Fruit fly (Drosophila melanogaster): ENCODE data around the gene Arr2.

Gene Arr2

DNA sequence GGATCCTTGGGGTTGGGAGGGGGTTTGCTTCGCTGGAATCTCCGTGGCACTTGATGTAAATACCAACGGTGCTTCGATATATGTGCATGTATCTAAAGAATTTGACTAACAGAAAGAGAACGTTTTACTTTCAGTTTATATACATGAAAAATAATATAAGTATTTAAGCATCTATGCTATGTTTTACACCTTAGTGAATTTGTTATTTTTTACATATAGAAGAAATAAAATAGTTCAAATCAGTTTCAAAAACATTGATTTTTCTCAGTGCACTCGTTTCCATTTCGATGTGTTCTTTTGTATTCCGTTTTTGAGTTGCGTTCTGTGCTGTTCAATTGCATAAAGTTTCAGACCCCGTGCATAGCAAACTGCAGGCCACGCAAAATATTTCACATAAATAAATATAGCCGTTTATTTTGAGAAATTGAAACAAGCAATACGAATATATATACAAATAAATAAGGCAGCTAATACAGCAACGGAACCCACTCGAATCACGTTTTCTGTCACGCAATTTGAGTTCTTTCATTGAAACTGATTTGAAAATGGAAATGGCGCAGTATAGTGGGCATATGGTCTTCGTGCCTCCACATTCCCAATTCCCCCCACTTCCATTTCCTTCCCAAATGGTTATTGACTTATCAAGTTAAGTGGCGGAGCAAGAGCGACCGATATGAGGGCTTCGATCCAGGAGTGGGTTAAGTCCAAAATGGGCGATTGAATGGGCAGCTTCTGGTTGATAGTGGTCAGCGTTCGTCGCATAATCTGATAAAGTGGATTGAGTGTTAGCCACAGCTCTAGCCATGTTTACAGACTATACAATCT is 34.0 kb upstream of the Arr2 start (continued):
- no peak for TF ChIP-seq stwl (tag; optimal IDR thresholded peaks at IDR 0.05)
- no peak for TF ChIP-seq seq (GFP tag; IDR thresholded peaks at IDR 0.05)
- no peak for TF ChIP-seq fd96Cb (tag; optimal IDR thresholded peaks at IDR 0.05)
- TF ChIP-seq CG13775 (GFP tag; optimal IDR thresholded peaks at IDR 0.05), result no peak
- no peak for TF ChIP-seq dmrt99B (tag; optimal IDR thresholded peaks at IDR 0.05)
- TF ChIP-seq Ets65A (GFP tag), result peak; percentile 50
- no peak for TF ChIP-seq Dek (tag; optimal IDR thresholded peaks at IDR 0.05)
- no peak for TF ChIP-seq CG12299 (tag; optimal IDR thresholded peaks at IDR 0.05)
- no peak for TF ChIP-seq CG11085 (GFP tag; IDR thresholded peaks at IDR 0.05)
- 0 out of 3 replicates have a peak, but pooled peaks have one; percentile 35 for TF ChIP-seq vnd (GFP tag; IDR thresholded peaks at IDR 0.05; ENCODE audit: partially characterized antibody)
- no peak for TF ChIP-seq kay (GFP tag; optimal IDR thresholded peaks at IDR 0.05)
- TF ChIP-seq Dp (GFP tag; optimal IDR thresholded peaks at IDR 0.05), result no peak
- TF ChIP-seq CG7556 (GFP tag; optimal IDR thresholded peaks at IDR 0.05), result no peak
- no peak for TF ChIP-seq CG9797 (GFP tag; optimal IDR thresholded peaks at IDR 0.05)
- no peak for TF ChIP-seq CG1233 (GFP tag; optimal IDR thresholded peaks at IDR 0.05)
- no peak for TF ChIP-seq Scr (GFP tag; IDR thresholded peaks at IDR 0.05; ENCODE audit: partially characterized antibody)
- TF ChIP-seq CG17361 (GFP tag; IDR thresholded peaks at IDR 0.05), result 0 out of 3 replicates have a peak, but pooled peaks have one; percentile 16
- TF ChIP-seq ttk (GFP tag; IDR thresholded peaks at IDR 0.05), result 0 out of 2 replicates have a peak, but pooled peaks have one; percentile 6
- TF ChIP-seq CG8281 (tag; optimal IDR thresholded peaks at IDR 0.05), result peak; percentile 12
- TF ChIP-seq CG10565 (GFP tag; optimal IDR thresholded peaks at IDR 0.05), result no peak
- no peak for TF ChIP-seq CG14860 (GFP tag; IDR thresholded peaks at IDR 0.05; ENCODE audit: partially characterized antibody)
- TF ChIP-seq CG4424 (GFP tag; optimal IDR thresholded peaks at IDR 0.05), result no peak
- TF ChIP-seq sisA (GFP tag; IDR thresholded peaks at IDR 0.05), result no peak
- no peak for TF ChIP-seq CG34224 (GFP tag; IDR thresholded peaks at IDR 0.05; ENCODE audit: partially characterized antibody)
- peak; percentile 34; the same call in 1 of the 2 replicates for TF ChIP-seq Ada2b (GFP tag; IDR thresholded peaks at IDR 0.05)
- TF ChIP-seq CG32532 (GFP tag; IDR thresholded peaks at IDR 0.05), result peak; percentile 18; the same call in 1 of the 2 replicates
- no peak for TF ChIP-seq CG9817 (tag; optimal IDR thresholded peaks at IDR 0.05)
- TF ChIP-seq Lhr (GFP tag; optimal IDR thresholded peaks at IDR 0.05), result no peak
- TF ChIP-seq btn (GFP tag; optimal IDR thresholded peaks at IDR 0.05), result no peak
- TF ChIP-seq CG15601 (tag; optimal IDR thresholded peaks at IDR 0.05), result no peak
- no peak for TF ChIP-seq corto (GFP tag; optimal IDR thresholded peaks at IDR 0.05)
- TF ChIP-seq CG1647 (GFP tag; optimal IDR thresholded peaks at IDR 0.05), result peak; percentile 1
- TF ChIP-seq CG12104 (GFP tag; optimal IDR thresholded peaks at IDR 0.05), result no peak
- TF ChIP-seq fru (optimal IDR thresholded peaks at IDR 0.05), result no peak
- TF ChIP-seq salm (tag; optimal IDR thresholded peaks at IDR 0.05), result no peak
- TF ChIP-seq phol (tag; optimal IDR thresholded peaks at IDR 0.05), result peak; percentile 7
- no peak for TF ChIP-seq sob (GFP tag; IDR thresholded peaks at IDR 0.05)
- peak; percentile 0 for TF ChIP-seq sens (GFP tag)
- peak; percentile 3 for TF ChIP-seq CG11504 (tag; optimal IDR thresholded peaks at IDR 0.05)
- TF ChIP-seq ara (GFP tag; IDR thresholded peaks at IDR 0.05), result no peak
- TF ChIP-seq sens-2 (GFP tag; IDR thresholded peaks at IDR 0.05), result 0 out of 2 replicates have a peak, but pooled peaks have one; percentile 42
- peak; percentile 9 for TF ChIP-seq CG7839 (tag; optimal IDR thresholded peaks at IDR 0.05)
- no peak for TF ChIP-seq jing (GFP tag; optimal IDR thresholded peaks at IDR 0.05)
- no peak for TF ChIP-seq crp (GFP tag; optimal IDR thresholded peaks at IDR 0.05)
- TF ChIP-seq CG10543 (GFP tag; optimal IDR thresholded peaks at IDR 0.05), result peak; percentile 7
- peak; percentile 69; the same call in 2 of the 4 replicates for TF ChIP-seq chinmo (GFP tag; IDR thresholded peaks at IDR 0.05; ENCODE audit: partially characterized antibody)
- TF ChIP-seq CG42726 (GFP tag; IDR thresholded peaks at IDR 0.05; ENCODE audit: partially characterized antibody), result no peak
- TF ChIP-seq Sin3A (optimal IDR thresholded peaks at IDR 0.05), result no peak
- TF ChIP-seq tio (GFP tag; optimal IDR thresholded peaks at IDR 0.05), result no peak

Measured in whole organism, embryonic.